Worm (Caenorhabditis elegans): ENCODE measurements around the gene ifa-4.

ce11 chrX:4961681-4962656 lies 46.2 kb upstream of the ifa-4 start:
- TF ChIP-seq klf-2 (GFP tag; conservative IDR thresholded peaks at IDR 0.05) (no peak), flt-1 (GFP tag; IDR thresholded peaks at IDR 0.05) (peak; percentile 45), T22C8.4 (GFP tag; IDR thresholded peaks at IDR 0.05) (peak; percentile 56; the same call in 1 of the 2 replicates), cog-1 (tag; optimal IDR thresholded peaks at IDR 0.05) (peak; percentile 59), ztf-23 (GFP tag; IDR thresholded peaks at IDR 0.05) (no peak)
